Worm (Caenorhabditis elegans): ENCODE measurements around the gene col-150.

col-150 gene

ce11 chrV:10246443-10246885, 48.0 kb downstream of the col-150 start (continued):
- TF ChIP-seq F39B2.1 (GFP tag; IDR thresholded peaks at IDR 0.05) (no peak), attf-5 (GFP tag; optimal IDR thresholded peaks at IDR 0.05) (peak; percentile 34), ceh-27 (GFP tag; optimal IDR thresholded peaks at IDR 0.05) (no peak), hrde-1 (tag; optimal IDR thresholded peaks at IDR 0.05; ENCODE audit: borderline replicate concordance) (no peak), nhr-120 (GFP tag; IDR thresholded peaks at IDR 0.05) (no peak)

ce11 chrV:10245615-10246014, 48.8 kb downstream of the col-150 start:
- TF ChIP-seq unc-62 (GFP tag; optimal IDR thresholded peaks at IDR 0.05) (peak; percentile 91), cebp-1 (GFP tag; IDR thresholded peaks at IDR 0.05) (no peak), cebp-1 (tag; optimal IDR thresholded peaks at IDR 0.05) (peak; percentile 34), mel-28 (tag; optimal IDR thresholded peaks at IDR 0.05; ENCODE audit: borderline replicate concordance) (no peak)

- TF ChIP-seq nhr-80 (tag; optimal IDR thresholded peaks at IDR 0.05) (peak; percentile 61), snpc-1.1 (tag; optimal IDR thresholded peaks at IDR 0.05; ENCODE audit: insufficient read depth) (no peak)
These were observed 50.3 kb downstream of the col-150 start for ce11 chrV:10244018-10244720.
